Fruit fly (Drosophila melanogaster): ENCODE measurements around the gene RpS4.

RpS4 gene

dm6 chr3L:13083432-13083831 is 41.9 kb downstream of the RpS4 start:
- TF ChIP-seq oc (tag; optimal IDR thresholded peaks at IDR 0.05): peak; percentile 92
- TF ChIP-seq ara (GFP tag; IDR thresholded peaks at IDR 0.05): 0 out of 2 replicates have a peak, but pooled peaks have one; percentile 18
- TF ChIP-seq E2f1 (GFP tag; IDR thresholded peaks at IDR 0.05): no peak
- TF ChIP-seq sens (GFP tag): peak; percentile 14

- TF ChIP-seq seq (GFP tag; IDR thresholded peaks at IDR 0.05): 0 out of 2 replicates have a peak, but pooled peaks have one; percentile 23
- 0 out of 2 replicates have a peak, but pooled peaks have one; percentile 22 for TF ChIP-seq crol (GFP tag; IDR thresholded peaks at IDR 0.05)
- peak; percentile 18 for TF ChIP-seq nerfin-1 (tag; optimal IDR thresholded peaks at IDR 0.05)
- no peak for TF ChIP-seq CG14965 (GFP tag; optimal IDR thresholded peaks at IDR 0.05; ENCODE audit: borderline replicate concordance)
- no peak for TF ChIP-seq dmrt99B (tag; optimal IDR thresholded peaks at IDR 0.05)
- TF ChIP-seq tap (tag; optimal IDR thresholded peaks at IDR 0.05): peak; percentile 46
- peak; percentile 43; the same call in 1 of the 2 replicates for TF ChIP-seq vvl (GFP tag; IDR thresholded peaks at IDR 0.05)
- TF ChIP-seq bbx (GFP tag; IDR thresholded peaks at IDR 0.05; ENCODE audit: partially characterized antibody): peak; percentile 12; the same call in 1 of the 2 replicates
- peak; percentile 69 for TF ChIP-seq oc (tag; optimal IDR thresholded peaks at IDR 0.05)
- TF ChIP-seq CG17568 (GFP tag; optimal IDR thresholded peaks at IDR 0.05): peak; percentile 61
- TF ChIP-seq zen (tag; optimal IDR thresholded peaks at IDR 0.05): peak; percentile 5
- no peak for TF ChIP-seq CG8089 (GFP tag; optimal IDR thresholded peaks at IDR 0.05)
- TF ChIP-seq pros (GFP tag; optimal IDR thresholded peaks at IDR 0.05): peak; percentile 83
- peak; percentile 97 for TF ChIP-seq twi (tag; optimal IDR thresholded peaks at IDR 0.05)
Observed at dm6 chr3L:13084477-13084876, 42.9 kb downstream of the RpS4 start.

- TF ChIP-seq CG7745 (tag; optimal IDR thresholded peaks at IDR 0.05) (no peak), CG32767 (GFP tag; IDR thresholded peaks at IDR 0.05) (no peak), CG43689 (GFP tag; IDR thresholded peaks at IDR 0.05) (no peak), chm (GFP tag; IDR thresholded peaks at IDR 0.05) (no peak), run (tag; optimal IDR thresholded peaks at IDR 0.05) (no peak), az2 (GFP tag; optimal IDR thresholded peaks at IDR 0.05) (no peak), crc (GFP tag; optimal IDR thresholded peaks at IDR 0.05) (no peak), tin (GFP tag; optimal IDR thresholded peaks at IDR 0.05) (no peak), Nf-YC (tag; optimal IDR thresholded peaks at IDR 0.05) (no peak), CG17186 (GFP tag; optimal IDR thresholded peaks at IDR 0.05) (no peak), CG14860 (GFP tag; IDR thresholded peaks at IDR 0.05; ENCODE audit: partially characterized antibody) (no peak), CG13287 (GFP tag; IDR thresholded peaks at IDR 0.05; ENCODE audit: partially characterized antibody) (no peak)
Observed at dm6 chr3L:13087189-13087588, 45.6 kb downstream of the RpS4 start, which contains the start of gene CG17300. Gene CG17300, minus strand, starts transcription at chr3L:13087289.

dm6 chr3L:13089869-13090268 is 48.3 kb downstream of the RpS4 start, which contains the start of gene CG11251:
Gene CG11251, minus strand, starts transcription at chr3L:13089969.
- no peak for TF ChIP-seq p53 (GFP tag; optimal IDR thresholded peaks at IDR 0.05)
- no peak for TF ChIP-seq CG12236 (GFP tag; optimal IDR thresholded peaks at IDR 0.05)
- TF ChIP-seq CG7987 (GFP tag; optimal IDR thresholded peaks at IDR 0.05): no peak
- TF ChIP-seq CG13894 (tag; optimal IDR thresholded peaks at IDR 0.05): no peak
- TF ChIP-seq gce (GFP tag; IDR thresholded peaks at IDR 0.05): no peak
- TF ChIP-seq Awh (GFP tag; IDR thresholded peaks at IDR 0.05): no peak
